Fruit fly (Drosophila melanogaster) whole organism, embryonic: ENCODE results near the gene Pgd.

Source experiments
- CG11085 ChIP-seq: fragments of 200-800 bp; sonication (Bioruptor generic); IDR thresholded peaks from 2 replicates; pipeline ENCODE4 v1.3.6; 2022; ENCODE audit warnings: missing biosample characterization, missing genetic modification characterization
- CG14710 ChIP-seq: fragments of 200-800 bp; sonication (Bioruptor generic); optimal IDR thresholded peaks from 3 replicates; lab custom pipeline; 2019; ENCODE audit warnings: missing biosample characterization, mild to moderate bottlenecking, missing genetic modification characterization, moderate library complexity
- CG15269 ChIP-seq: fragments of 200-800 bp; sonication (Bioruptor generic); optimal IDR thresholded peaks from 2 replicates; lab custom pipeline; 2018; ENCODE audit warnings: missing biosample characterization, mild to moderate bottlenecking, missing genetic modification characterization, moderate library complexity
- CG16863 ChIP-seq: fragments of 200-800 bp; sonication (Bioruptor generic); optimal IDR thresholded peaks from 3 replicates; lab custom pipeline; 2016; ENCODE audit warnings: missing biosample characterization, missing genetic modification characterization
- CG2116 ChIP-seq: fragments of 200-800 bp; sonication (Bioruptor generic); optimal IDR thresholded peaks from 3 replicates; lab custom pipeline; 2018; ENCODE audit warnings: missing biosample characterization, mild to moderate bottlenecking, missing genetic modification characterization
- CG2199 ChIP-seq: fragments of 200-800 bp; sonication (Bioruptor generic); IDR thresholded peaks from 3 replicates; pipeline ENCODE4 v1.3.6; 2022; ENCODE audit warnings: missing biosample characterization, missing genetic modification characterization
- CG2712 ChIP-seq: fragments of 200-800 bp; optimal IDR thresholded peaks from 3 replicates; lab custom pipeline; 2019; ENCODE audit warnings: missing biosample characterization, mild to moderate bottlenecking, missing genetic modification characterization, moderate library complexity
- CG2875 ChIP-seq: fragments of 200-800 bp; sonication (Bioruptor generic); optimal IDR thresholded peaks from 2 replicates; lab custom pipeline; 2017; ENCODE audit warnings: missing biosample characterization, mild to moderate bottlenecking, missing genetic modification characterization, missing genetic modification reagents
- CG2889 ChIP-seq: fragments of 200-800 bp; sonication (Bioruptor generic); IDR thresholded peaks from 3 replicates; pipeline ENCODE4 v1.3.6; 2022; ENCODE audit warnings: missing biosample characterization, missing genetic modification characterization
- CG31388 ChIP-seq: fragments of 200-800 bp; sonication (Bioruptor generic); optimal IDR thresholded peaks from 2 replicates; lab custom pipeline; 2016; ENCODE audit warnings: missing biosample characterization, missing genetic modification characterization
- CG3163 ChIP-seq: fragments of 200-800 bp; sonication (Bioruptor generic); optimal IDR thresholded peaks from 3 replicates; lab custom pipeline; 2016; ENCODE audit warnings: missing biosample characterization, missing genetic modification characterization
- CG32772 ChIP-seq: fragments of 200-800 bp; sonication (Bioruptor generic); IDR thresholded peaks from 2 replicates; pipeline ENCODE4 v1.3.6; 2022; ENCODE audit warnings: missing biosample characterization, missing genetic modification characterization
- CG34376 ChIP-seq: fragments of 200-800 bp; sonication (Bioruptor generic); optimal IDR thresholded peaks from 2 replicates; lab custom pipeline; 2018; ENCODE audit warnings: missing biosample characterization, mild to moderate bottlenecking, missing genetic modification characterization
- CG3726 ChIP-seq: fragments of 200-800 bp; sonication (Bioruptor generic); IDR thresholded peaks from 3 replicates; pipeline ENCODE4, ENCODE4 v1.3.6; 2022; ENCODE audit warnings: missing biosample characterization, missing genetic modification characterization
- CG3995 ChIP-seq: fragments of 200-800 bp; sonication (Bioruptor generic); optimal IDR thresholded peaks from 3 replicates; lab custom pipeline; 2016; ENCODE audit warnings: missing biosample characterization, missing genetic modification characterization
- CG4730 ChIP-seq: fragments of 200-800 bp; sonication (Bioruptor generic); IDR thresholded peaks from 2 replicates; pipeline ENCODE4 v1.3.6; 2022; ENCODE audit warnings: missing biosample characterization, missing genetic modification characterization
- CG7745 ChIP-seq: fragments of 200-800 bp; sonication (Bioruptor generic); optimal IDR thresholded peaks from 2 replicates; lab custom pipeline; 2018; ENCODE audit warnings: missing biosample characterization, mild to moderate bottlenecking, missing genetic modification characterization, moderate library complexity
- CG7963 ChIP-seq: fragments of 200-800 bp; sonication (Bioruptor generic); IDR thresholded peaks from 3 replicates; pipeline ENCODE4 v1.3.6; 2022; ENCODE audit warnings: missing biosample characterization, missing genetic modification characterization; ENCODE audit not compliant: partially characterized antibody
- CG9817 ChIP-seq: fragments of 200-800 bp; sonication (Bioruptor generic); optimal IDR thresholded peaks from 2 replicates; lab custom pipeline; 2018; ENCODE audit warnings: missing biosample characterization, mild to moderate bottlenecking, missing genetic modification characterization, moderate library complexity
- Chrac-16 ChIP-seq: fragments of 200-800 bp; sonication (Bioruptor generic); optimal IDR thresholded peaks from 3 replicates; lab custom pipeline; 2016; ENCODE audit warnings: missing biosample characterization, missing genetic modification characterization
- HLH54F ChIP-seq: fragments of 200-800 bp; sonication (Bioruptor generic); optimal IDR thresholded peaks from 3 replicates; lab custom pipeline; 2016; ENCODE audit warnings: missing biosample characterization, missing genetic modification characterization
- Hey ChIP-seq: fragments of 200-800 bp; sonication (Bioruptor generic); optimal IDR thresholded peaks from 3 replicates; lab custom pipeline; 2018; ENCODE audit warnings: missing biosample characterization, mild to moderate bottlenecking, missing genetic modification characterization
- Hmx ChIP-seq: fragments of 200-800 bp; sonication (Bioruptor generic); optimal IDR thresholded peaks from 2 replicates; lab custom pipeline; 2016; ENCODE audit warnings: missing biosample characterization, missing genetic modification characterization
- MBD-R2 ChIP-seq: fragments of 200-800 bp; sonication (Bioruptor generic); IDR thresholded peaks from 2 replicates; pipeline ENCODE4 v1.3.6; 2022; ENCODE audit warnings: missing biosample characterization, missing genetic modification characterization
- Meics ChIP-seq: fragments of 200-800 bp; sonication (Bioruptor generic); optimal IDR thresholded peaks from 2 replicates; lab custom pipeline; 2017; ENCODE audit warnings: missing biosample characterization, mild to moderate bottlenecking, missing genetic modification characterization
- Mes4 ChIP-seq: fragments of 200-800 bp; sonication (Bioruptor generic); optimal IDR thresholded peaks from 2 replicates; lab custom pipeline; 2016; ENCODE audit warnings: missing biosample characterization, missing genetic modification characterization
- NC2α ChIP-seq: fragments of 200-800 bp; sonication (Bioruptor generic); optimal IDR thresholded peaks from 2 replicates; lab custom pipeline; 2016; ENCODE audit warnings: missing biosample characterization, missing genetic modification characterization
- PHDP ChIP-seq: fragments of 200-800 bp; sonication (Bioruptor generic); optimal IDR thresholded peaks from 3 replicates; lab custom pipeline; 2018; ENCODE audit warnings: missing biosample characterization, mild to moderate bottlenecking, missing genetic modification characterization, moderate library complexity
- Stat92E ChIP-seq, 3 experiments: fragments of >200 bp in 2 of 3; fragments of 200-800 bp in 1 of 3; sonication (Bioruptor generic) in 1 of 3; optimal IDR thresholded peaks; 2 replicates each; lab custom pipeline; 2017 to 2019; ENCODE audit warnings: missing biosample characterization in 3 of 3, missing genetic modification characterization in 3 of 3, mild to moderate bottlenecking in 1 of 3, moderate library complexity in 1 of 3
- Taf1 ChIP-seq: fragments of 200-800 bp; sonication (Bioruptor generic); IDR thresholded peaks from 2 replicates; pipeline ENCODE4 v1.3.6; 2022; ENCODE audit warnings: missing biosample characterization, missing genetic modification characterization
- abd-A ChIP-seq: fragments of 200-800 bp; sonication (Bioruptor generic); optimal IDR thresholded peaks from 3 replicates; lab custom pipeline; 2019; ENCODE audit warnings: missing biosample characterization, mild to moderate bottlenecking, missing genetic modification characterization, moderate library complexity
- amos ChIP-seq: fragments of 200-800 bp; sonication (Bioruptor generic); IDR thresholded peaks from 2 replicates; pipeline ENCODE4 v1.3.6; 2022; ENCODE audit warnings: missing biosample characterization, missing genetic modification characterization; ENCODE audit not compliant: partially characterized antibody
- ara ChIP-seq: fragments of 200-800 bp; sonication (Bioruptor generic); IDR thresholded peaks from 2 replicates; pipeline ENCODE4 v1.3.6; 2022; ENCODE audit warnings: missing biosample characterization, missing genetic modification characterization
- cad ChIP-seq: fragments of >200 bp; optimal IDR thresholded peaks from 2 replicates; lab custom pipeline; 2017; ENCODE audit warnings: missing biosample characterization, missing genetic modification characterization
- crp ChIP-seq, 2 experiments: fragments of 200-800 bp; sonication (Bioruptor generic); optimal IDR thresholded peaks; 2 replicates in 1 of 2; 3 replicates in 1 of 2; lab custom pipeline; 2017; ENCODE audit warnings: missing biosample characterization in 2 of 2, missing genetic modification characterization in 2 of 2, mild to moderate bottlenecking in 1 of 2, moderate library complexity in 1 of 2
- eyg ChIP-seq: fragments of 200-800 bp; sonication (Bioruptor generic); optimal IDR thresholded peaks from 3 replicates; lab custom pipeline; 2016; ENCODE audit warnings: missing biosample characterization, missing genetic modification characterization
- fd3F ChIP-seq: fragments of 200-800 bp; sonication (Bioruptor generic); optimal IDR thresholded peaks from 2 replicates; lab custom pipeline; 2018; ENCODE audit warnings: missing biosample characterization, mild to moderate bottlenecking, missing genetic modification characterization, moderate library complexity
- fd96Cb ChIP-seq: fragments of 200-800 bp; sonication (Bioruptor generic); optimal IDR thresholded peaks from 2 replicates; lab custom pipeline; 2018; ENCODE audit warnings: missing biosample characterization, mild to moderate bottlenecking, missing genetic modification characterization, moderate library complexity
- hth ChIP-seq: fragments of >200 bp; optimal IDR thresholded peaks from 2 replicates; lab custom pipeline; 2017; ENCODE audit warnings: inconsistent platforms
- lab ChIP-seq: fragments of 200-800 bp; sonication (Bioruptor generic); optimal IDR thresholded peaks from 3 replicates; lab custom pipeline; 2017; ENCODE audit warnings: missing biosample characterization, missing genetic modification characterization, mild to moderate bottlenecking, moderate library complexity, missing genetic modification reagents
- nmo ChIP-seq: fragments of 200-800 bp; sonication (Bioruptor generic); optimal IDR thresholded peaks from 2 replicates; lab custom pipeline; 2018; ENCODE audit warnings: missing biosample characterization, mild to moderate bottlenecking, missing genetic modification characterization, moderate library complexity
- org-1 ChIP-seq: fragments of 200-800 bp; sonication (Bioruptor generic); optimal IDR thresholded peaks from 2 replicates; lab custom pipeline; 2017; ENCODE audit warnings: missing biosample characterization, missing genetic modification characterization
- phol ChIP-seq: fragments of 200-800 bp; sonication (Bioruptor generic); optimal IDR thresholded peaks from 3 replicates; lab custom pipeline; 2018; ENCODE audit warnings: missing biosample characterization, mild to moderate bottlenecking, missing genetic modification characterization, moderate library complexity
- pzg ChIP-seq: fragments of 200-800 bp; sonication (Bioruptor generic); optimal IDR thresholded peaks from 3 replicates; lab custom pipeline; 2018; ENCODE audit warnings: missing biosample characterization, mild to moderate bottlenecking, missing genetic modification characterization, moderate library complexity
- sim ChIP-seq: fragments of 200-800 bp; sonication (Bioruptor generic); IDR thresholded peaks from 2 replicates; pipeline ENCODE4 v1.3.6; 2022; ENCODE audit warnings: missing biosample characterization, missing genetic modification characterization
- sisA ChIP-seq: fragments of 200-800 bp; sonication (Bioruptor generic); IDR thresholded peaks from 2 replicates; pipeline ENCODE4 v1.3.6; 2022; ENCODE audit warnings: missing biosample characterization, missing genetic modification characterization
- wor ChIP-seq: fragments of 200-800 bp; sonication (Bioruptor generic); IDR thresholded peaks from 2 replicates; pipeline ENCODE4 v1.3.6; 2022; ENCODE audit warnings: missing biosample characterization, missing genetic modification characterization
- z ChIP-seq: fragments of 200-800 bp; sonication (Bioruptor generic); IDR thresholded peaks from 3 replicates; pipeline ENCODE4 v1.3.6; 2022; ENCODE audit warnings: missing biosample characterization, missing genetic modification characterization
- zen ChIP-seq: fragments of 200-800 bp; sonication (Bioruptor generic); optimal IDR thresholded peaks from 3 replicates; lab custom pipeline; 2018; ENCODE audit warnings: missing biosample characterization, mild to moderate bottlenecking, missing genetic modification characterization, moderate library complexity

Gene Pgd

DNA sequence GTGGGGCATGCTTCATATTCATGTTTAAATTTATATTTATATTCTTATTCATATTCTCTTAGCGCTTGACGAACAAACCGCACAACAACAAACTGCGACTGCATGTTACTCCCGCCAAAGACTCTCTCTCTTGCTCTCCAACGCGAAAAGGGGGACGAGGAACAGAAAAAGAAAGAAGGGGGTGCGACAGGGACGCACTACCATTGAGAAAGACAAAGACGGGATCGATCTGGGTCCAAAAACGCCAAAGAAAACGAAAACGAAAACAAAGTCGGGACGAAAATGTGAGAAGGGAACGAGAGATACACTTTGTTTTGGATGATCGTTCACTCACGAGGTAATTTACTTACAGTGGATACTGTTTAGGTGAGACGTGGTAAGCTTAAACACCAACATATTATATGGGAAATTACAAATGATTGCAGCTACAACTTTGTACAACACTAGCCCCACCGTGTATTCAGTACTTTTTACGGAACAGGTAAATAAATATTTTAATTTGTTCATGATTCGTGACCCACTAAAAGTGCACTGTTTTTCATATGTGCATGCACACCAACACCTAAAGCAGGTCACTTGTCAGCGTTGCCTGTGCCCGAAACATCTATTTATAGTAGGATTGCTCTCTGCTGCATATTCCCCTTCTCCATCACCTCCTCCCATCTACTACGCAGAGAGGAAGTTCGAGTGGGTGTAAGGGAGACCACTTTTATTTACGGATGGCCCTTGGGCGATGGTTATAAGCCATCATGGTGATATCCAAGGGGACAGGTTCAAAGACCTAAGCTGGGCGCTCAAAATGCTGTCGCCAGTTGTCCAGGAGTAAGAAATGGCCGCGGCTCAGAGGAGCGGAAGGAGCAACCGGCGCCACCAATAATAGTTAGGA lies 23.0 kb upstream of the Pgd start (continued):
- peak; percentile 10 for TF ChIP-seq Mes4
- TF ChIP-seq Hmx (GFP tag; lab: Kevin White, UChicago), result no peak
- TF ChIP-seq CG3726 (GFP tag; lab: Robert Waterston, UW), result no peak
- no peak for TF ChIP-seq CG7745 (tag; lab: Kevin White, UChicago)
- TF ChIP-seq PHDP (tag; lab: Kevin White, UChicago), result peak; percentile 45
- TF ChIP-seq CG2116 (GFP tag; lab: Kevin White, UChicago), result no peak
- peak in 1 of 3 experiments; percentile 36 for TF ChIP-seq Stat92E (GFP tag; optimal IDR thresholded peaks at IDR 0.05; lab: Kevin White, UChicago)
- peak; percentile 13 for TF ChIP-seq CG3163 (GFP tag; lab: Kevin White, UChicago)
- TF ChIP-seq lab (GFP tag; lab: Kevin White, UChicago), result no peak
- TF ChIP-seq CG2889 (GFP tag; lab: Robert Waterston, UW), result no peak
- no peak for TF ChIP-seq cad (GFP tag; lab: Kevin White, UChicago)
- no peak for TF ChIP-seq amos
- no peak for TF ChIP-seq HLH54F (GFP tag; lab: Kevin White, UChicago)
- TF ChIP-seq sisA (GFP tag; lab: Robert Waterston, UW), result peak; percentile 47; the same call in 1 of the 2 replicates
- TF ChIP-seq CG3995, result no peak
- TF ChIP-seq CG2199 (GFP tag; lab: Robert Waterston, UW), result no peak
- peak; percentile 58 for TF ChIP-seq CG2712 (tag; lab: Kevin White, UChicago)
- no peak for TF ChIP-seq NC2α (GFP tag; lab: Kevin White, UChicago)
- TF ChIP-seq Taf1 (GFP tag; lab: Robert Waterston, UW), result no peak
- no peak for TF ChIP-seq CG34376 (GFP tag; lab: Kevin White, UChicago)
- TF ChIP-seq fd3F (GFP tag; lab: Kevin White, UChicago), result no peak
- TF ChIP-seq CG11085 (GFP tag; lab: Robert Waterston, UW), result no peak
- no peak for TF ChIP-seq eyg (GFP tag; lab: Kevin White, UChicago)
- no peak for TF ChIP-seq Hey (tag; lab: Kevin White, UChicago)
- TF ChIP-seq z (GFP tag; lab: Robert Waterston, UW), result no peak
- no peak for TF ChIP-seq CG31388 (GFP tag; lab: Kevin White, UChicago)
- peak; percentile 32 for TF ChIP-seq CG14710 (tag; lab: Kevin White, UChicago)
- TF ChIP-seq Chrac-16 (GFP tag; lab: Kevin White, UChicago), result peak; percentile 4
- TF ChIP-seq wor (GFP tag; lab: Robert Waterston, UW), result no peak
- TF ChIP-seq ara (GFP tag; lab: Robert Waterston, UW), result no peak
- TF ChIP-seq CG4730 (GFP tag; lab: Robert Waterston, UW), result 0 out of 2 replicates have a peak, but pooled peaks have one; percentile 8
- TF ChIP-seq CG9817 (tag; lab: Kevin White, UChicago), result peak; percentile 10
- peak; percentile 37 for TF ChIP-seq nmo
- no peak for TF ChIP-seq abd-A (tag; lab: Kevin White, UChicago)
- TF ChIP-seq fd96Cb (tag; lab: Kevin White, UChicago), result peak; percentile 42
- peak; percentile 22 for TF ChIP-seq CG16863 (GFP tag; lab: Kevin White, UChicago)
- no peak for TF ChIP-seq hth (lab: Kevin White, UChicago)
- no peak for TF ChIP-seq CG15269 (tag; lab: Kevin White, UChicago)
- no peak for TF ChIP-seq crp (GFP tag; optimal IDR thresholded peaks at IDR 0.05; lab: Kevin White, UChicago)
- TF ChIP-seq phol (tag; lab: Kevin White, UChicago), result peak; percentile 58
- peak; percentile 15 for TF ChIP-seq CG2875 (GFP tag; lab: Kevin White, UChicago)
- TF ChIP-seq MBD-R2 (GFP tag; lab: Robert Waterston, UW), result no peak
- TF ChIP-seq Meics, result peak; percentile 12
- no peak for TF ChIP-seq zen
- TF ChIP-seq sim (GFP tag; lab: Robert Waterston, UW), result no peak
- TF ChIP-seq pzg (GFP tag; lab: Kevin White, UChicago), result no peak
- 0 out of 2 replicates have a peak, but pooled peaks have one; percentile 18 for TF ChIP-seq CG32772 (GFP tag; lab: Robert Waterston, UW)
- TF ChIP-seq CG7963, result no peak
- peak; percentile 11 for TF ChIP-seq org-1 (GFP tag; lab: Kevin White, UChicago)
